Worm (Caenorhabditis elegans) whole organism, L4/young adult: Measurements from ENCODE around the gene F54D5.2.

ENCODE experiments used
- W03F9.2 ChIP-seq: fragments of 150-350 bp; optimal IDR thresholded peaks from 2 replicates; lab custom pipeline; 2014; ENCODE audit warnings: missing biosample characterization, missing genetic modification characterization
- him-1 ChIP-seq: sonication (generic microtip); optimal IDR thresholded peaks from 2 replicates; lab custom pipeline; 2016; ENCODE audit warnings: missing genotype, missing genetic modification reagents, missing genetic modification characterization, missing compliant biosample characterization

- TF ChIP-seq him-1 (tag; lab: Kevin White, UChicago) (no peak), W03F9.2 (tag; lab: Kevin White, UChicago) (no peak)
Measured at ce11 chrII:11537606-11538016, 35.4 kb upstream of the F54D5.2 start.
